Fruit fly (Drosophila melanogaster): ENCODE measurements around the gene Karl.

The Karl gene

DNA sequence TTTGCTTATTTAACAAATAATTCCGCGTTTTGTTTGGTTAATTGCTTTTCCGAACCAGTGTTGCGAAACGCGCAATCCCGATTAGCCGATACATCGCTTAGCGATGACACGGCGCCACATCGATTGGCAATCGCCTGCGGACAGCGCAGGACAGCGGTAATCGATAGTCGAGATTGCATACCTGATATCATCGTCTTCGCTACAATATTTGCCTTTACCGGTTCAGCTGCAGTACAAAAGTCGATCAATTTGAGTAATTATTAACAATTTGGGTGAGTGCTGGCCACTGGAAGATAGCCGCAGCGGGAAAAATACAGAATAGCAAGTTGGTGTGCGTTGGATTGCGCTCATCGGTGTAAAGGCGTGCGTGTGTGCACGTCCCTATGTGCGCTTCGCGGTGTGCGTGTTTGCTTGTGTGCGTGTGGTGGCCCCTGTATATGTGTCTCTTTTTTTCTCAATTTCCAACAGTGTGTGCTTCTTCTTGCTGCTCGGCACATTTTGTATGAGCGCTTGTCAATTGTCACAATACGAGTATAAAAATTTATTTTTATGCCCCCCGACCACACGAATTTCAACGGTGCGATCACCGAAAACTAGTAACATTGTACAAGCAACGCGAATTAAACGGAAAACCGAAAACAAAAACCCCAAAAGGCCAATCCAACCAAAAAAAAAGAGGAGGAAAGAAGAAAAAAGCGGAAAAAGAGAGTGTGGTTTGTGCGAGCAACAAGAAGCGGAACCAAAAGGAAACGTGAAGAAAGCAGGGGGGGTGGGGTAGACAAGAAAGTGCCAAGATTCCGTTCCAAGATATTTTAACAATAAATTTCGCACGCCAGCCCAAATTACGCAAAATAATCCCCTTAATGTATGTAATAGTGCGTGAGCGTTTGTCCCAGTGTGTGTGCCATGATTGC is 5.5 kb downstream of the Karl start, which contains the start of gene CkIIbeta (continued):
- TF ChIP-seq CG4360 (GFP tag; IDR thresholded peaks at IDR 0.05), result no peak
- no peak for TF ChIP-seq org-1 (GFP tag; optimal IDR thresholded peaks at IDR 0.05)
- no peak for TF ChIP-seq Asciz (GFP tag; optimal IDR thresholded peaks at IDR 0.05)
- no peak for TF ChIP-seq CG11093 (GFP tag; IDR thresholded peaks at IDR 0.05)
- TF ChIP-seq Opbp (GFP tag; IDR thresholded peaks at IDR 0.05; ENCODE audit: partially characterized antibody), result peak; percentile 96
- TF ChIP-seq CG32767 (GFP tag; IDR thresholded peaks at IDR 0.05), result no peak
- TF ChIP-seq CG14860 (GFP tag; IDR thresholded peaks at IDR 0.05; ENCODE audit: partially characterized antibody), result peak; percentile 92
- TF ChIP-seq CG10462 (GFP tag; optimal IDR thresholded peaks at IDR 0.05), result no peak
- peak; percentile 82 for TF ChIP-seq CG12659 (GFP tag; optimal IDR thresholded peaks at IDR 0.05)
- TF ChIP-seq yki (optimal IDR thresholded peaks at IDR 0.05), result no peak
- no peak for TF ChIP-seq CG31224 (GFP tag; IDR thresholded peaks at IDR 0.05)
- 0 out of 2 replicates have a peak, but pooled peaks have one; percentile 18 for TF ChIP-seq Rx (GFP tag; IDR thresholded peaks at IDR 0.05)
- TF ChIP-seq sna (GFP tag; IDR thresholded peaks at IDR 0.05; ENCODE audit: partially characterized antibody), result peak; percentile 89
- TF ChIP-seq jumu (GFP tag; optimal IDR thresholded peaks at IDR 0.05), result peak; percentile 39
- TF ChIP-seq Lim3 (GFP tag; IDR thresholded peaks at IDR 0.05), result no peak
- TF ChIP-seq Tbp (GFP tag; optimal IDR thresholded peaks at IDR 0.05), result no peak
- peak; percentile 98 for TF ChIP-seq CG2116 (GFP tag; optimal IDR thresholded peaks at IDR 0.05)
- TF ChIP-seq da (GFP tag; optimal IDR thresholded peaks at IDR 0.05), result peak; percentile 32
- no peak for TF ChIP-seq Gsc (GFP tag; IDR thresholded peaks at IDR 0.05)
- TF ChIP-seq Med (GFP tag), result peak; percentile 92
- TF ChIP-seq ato (GFP tag; IDR thresholded peaks at IDR 0.05; ENCODE audit: partially characterized antibody), result peak; percentile 89
- peak; percentile 6 for TF ChIP-seq CG6765 (GFP tag; optimal IDR thresholded peaks at IDR 0.05)
- no peak for TF ChIP-seq sima (GFP tag; optimal IDR thresholded peaks at IDR 0.05)
- TF ChIP-seq Camta (GFP tag; optimal IDR thresholded peaks at IDR 0.05), result peak; percentile 52
- TF ChIP-seq run (tag; optimal IDR thresholded peaks at IDR 0.05), result no peak
- no peak for TF ChIP-seq CG15696 (tag; optimal IDR thresholded peaks at IDR 0.05)
- peak; percentile 61; the same call in 2 of the 3 replicates for TF ChIP-seq ci (GFP tag; IDR thresholded peaks at IDR 0.05)
- TF ChIP-seq tap (tag; optimal IDR thresholded peaks at IDR 0.05), result no peak
- TF ChIP-seq zf30C (GFP tag; optimal IDR thresholded peaks at IDR 0.05), result no peak
- TF ChIP-seq CkIIα-i1 (GFP tag; IDR thresholded peaks at IDR 0.05), result no peak
- peak; percentile 9 for TF ChIP-seq gcm2 (GFP tag; optimal IDR thresholded peaks at IDR 0.05)
- TF ChIP-seq CG6654 (GFP tag; optimal IDR thresholded peaks at IDR 0.05), result no peak
- 0 out of 2 replicates have a peak, but pooled peaks have one; percentile 49 for TF ChIP-seq ranshi (GFP tag; IDR thresholded peaks at IDR 0.05)
- no peak for TF ChIP-seq Doc2 (GFP tag; IDR thresholded peaks at IDR 0.05)
- peak; percentile 88 for TF ChIP-seq nerfin-2 (GFP tag; IDR thresholded peaks at IDR 0.05; ENCODE audit: partially characterized antibody)
- TF ChIP-seq CG7357 (GFP tag; IDR thresholded peaks at IDR 0.05), result no peak
- no peak for TF ChIP-seq ATbp (GFP tag; optimal IDR thresholded peaks at IDR 0.05)
- no peak for TF ChIP-seq CG30431 (GFP tag; optimal IDR thresholded peaks at IDR 0.05)
- peak; percentile 98 for TF ChIP-seq Sry-δ (GFP tag; optimal IDR thresholded peaks at IDR 0.05)
- peak; percentile 95 for TF ChIP-seq hb (GFP tag; IDR thresholded peaks at IDR 0.05; ENCODE audit: partially characterized antibody)
- TF ChIP-seq CG8478 (optimal IDR thresholded peaks at IDR 0.05), result peak; percentile 92
- TF ChIP-seq CG10267 (tag; optimal IDR thresholded peaks at IDR 0.05), result peak; percentile 96
- TF ChIP-seq gfzf (GFP tag; optimal IDR thresholded peaks at IDR 0.05), result peak; percentile 73
- peak; percentile 34; the same call in 1 of the 2 replicates for TF ChIP-seq klu (GFP tag; IDR thresholded peaks at IDR 0.05)
- no peak for TF ChIP-seq kay (GFP tag; optimal IDR thresholded peaks at IDR 0.05)
- TF ChIP-seq CG13775 (GFP tag; optimal IDR thresholded peaks at IDR 0.05), result peak; percentile 36
- no peak for TF ChIP-seq CG4328 (GFP tag; optimal IDR thresholded peaks at IDR 0.05)
- no peak for TF ChIP-seq CG15601 (tag; optimal IDR thresholded peaks at IDR 0.05)
- peak; percentile 4 for TF ChIP-seq CG18262 (tag; optimal IDR thresholded peaks at IDR 0.05)
- TF ChIP-seq CG6272 (GFP tag; IDR thresholded peaks at IDR 0.05), result peak; percentile 66; the same call in 1 of the 2 replicates
